Worm (Caenorhabditis elegans): Measurements from ENCODE around the gene F39F10.2.

The F39F10.2 gene

DNA sequence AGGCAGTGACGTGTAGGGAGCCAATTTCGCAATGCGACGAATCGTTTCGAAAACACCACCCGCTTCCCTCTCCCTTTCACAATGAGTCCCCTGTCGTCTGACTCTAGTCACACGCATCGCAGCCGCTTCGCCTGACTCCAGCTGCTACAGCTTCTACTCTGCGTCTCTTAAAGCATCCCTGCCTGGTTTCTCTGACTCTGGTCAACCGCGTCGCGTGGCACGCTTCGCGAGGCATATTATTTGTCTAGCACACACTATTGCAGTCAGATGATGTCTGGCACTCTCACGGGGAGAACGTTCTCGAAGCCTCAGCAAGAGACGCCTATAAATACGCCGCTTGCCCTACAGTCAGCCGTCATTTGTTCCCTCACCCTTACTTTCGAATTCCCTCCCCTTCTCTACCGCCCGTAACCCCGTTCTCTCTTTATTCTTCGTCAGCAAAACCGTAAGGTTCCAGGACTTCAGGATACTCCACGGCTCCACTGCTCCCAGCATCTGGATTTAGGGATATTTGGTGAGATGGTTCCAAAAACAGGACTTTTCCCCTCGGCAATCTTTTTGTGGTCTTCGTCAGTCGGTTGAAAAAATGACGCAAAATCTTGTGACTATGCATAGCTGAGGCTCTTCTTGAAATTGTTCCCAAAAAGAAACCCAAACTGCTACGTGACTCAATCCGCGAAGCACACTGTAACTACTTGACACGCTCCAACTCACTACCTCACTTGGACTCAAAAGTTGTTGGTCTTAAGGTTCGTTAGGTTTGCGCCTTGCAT is 35.1 kb downstream of the F39F10.2 start (continued):
- TF ChIP-seq tbx-2 (tag; optimal IDR thresholded peaks at IDR 0.05): peak; percentile 99
- peak; percentile 91 for TF ChIP-seq mep-1 (tag; optimal IDR thresholded peaks at IDR 0.05)
- peak; percentile 95 for TF ChIP-seq fos-1 (tag; optimal IDR thresholded peaks at IDR 0.05)
- peak; percentile 97 for TF ChIP-seq nhr-90 (tag; optimal IDR thresholded peaks at IDR 0.05; ENCODE audit: poor library complexity)
- TF ChIP-seq unc-62 (GFP tag; optimal IDR thresholded peaks at IDR 0.05): no peak
- TF ChIP-seq tlp-1 (tag; optimal IDR thresholded peaks at IDR 0.05): no peak
- peak; percentile 97 for TF ChIP-seq C16A3.4 (tag; optimal IDR thresholded peaks at IDR 0.05)

DNA sequence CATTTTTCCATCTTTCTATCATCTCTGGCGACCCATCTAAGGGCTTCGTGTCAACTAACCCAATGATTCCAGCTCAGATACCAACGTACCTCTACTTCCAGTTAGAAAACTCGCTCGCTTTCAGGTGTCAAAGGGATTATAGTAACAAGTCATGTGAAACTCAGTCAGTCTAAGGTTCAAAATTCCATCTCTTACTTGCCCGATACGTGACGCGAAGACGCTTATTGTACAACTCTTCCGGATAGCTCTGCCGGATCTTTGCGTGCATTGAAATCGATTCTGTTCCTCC is 35.6 kb downstream of the F39F10.2 start:
- no peak for TF ChIP-seq elt-2 (tag; optimal IDR thresholded peaks at IDR 0.05)
- TF ChIP-seq nhr-28 (tag; optimal IDR thresholded peaks at IDR 0.05): no peak
- TF ChIP-seq ceh-82 (tag; optimal IDR thresholded peaks at IDR 0.05): peak in 1 of 3 experiments; percentile 20
- no peak for TF ChIP-seq irx-1 (tag; optimal IDR thresholded peaks at IDR 0.05)
- peak; percentile 58 for TF ChIP-seq skn-1 (tag; optimal IDR thresholded peaks at IDR 0.05)

DNA sequence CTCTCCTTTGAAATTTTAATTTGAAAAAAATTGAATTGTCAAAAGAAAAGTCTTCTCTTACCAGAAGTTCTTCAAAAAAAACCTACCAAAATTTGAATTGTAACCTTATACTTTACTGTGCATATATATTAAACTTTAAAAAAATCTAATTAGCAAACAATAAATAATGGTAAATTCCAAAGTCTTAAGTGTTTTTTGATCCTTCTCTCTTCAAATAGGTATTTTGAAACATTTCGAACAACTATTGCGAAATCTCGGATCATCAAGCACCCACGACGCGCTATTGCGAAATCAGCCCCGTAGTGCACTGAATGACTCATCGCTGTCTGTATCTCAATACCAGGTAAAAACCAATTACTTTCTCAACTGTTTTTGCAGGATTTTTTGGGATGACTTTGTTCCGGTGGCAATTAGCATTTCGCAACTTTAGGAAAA is 36.0 kb downstream of the F39F10.2 start:
- peak; percentile 28 for TF ChIP-seq ceh-63 (GFP tag; optimal IDR thresholded peaks at IDR 0.05)
- TF ChIP-seq Y116A8C.19 (tag; optimal IDR thresholded peaks at IDR 0.05; ENCODE audit: borderline replicate concordance): no peak
- peak in 1 of 2 experiments; percentile 22 for TF ChIP-seq ztf-11 (tag; optimal IDR thresholded peaks at IDR 0.05)
- TF ChIP-seq ceh-82 (tag; optimal IDR thresholded peaks at IDR 0.05): peak; percentile 21 to 33 (median 21)
- peak; percentile 1 for TF ChIP-seq swsn-7 (tag; optimal IDR thresholded peaks at IDR 0.05)
- TF ChIP-seq fkh-8 (tag; optimal IDR thresholded peaks at IDR 0.05): peak; percentile 57
- TF ChIP-seq aly-2 (tag; optimal IDR thresholded peaks at IDR 0.05): peak; percentile 10
- TF ChIP-seq lin-13 (GFP tag; optimal IDR thresholded peaks at IDR 0.05): no peak
- TF ChIP-seq ceh-88 (GFP tag; IDR thresholded peaks at IDR 0.05): peak; percentile 15; the same call in 1 of the 2 replicates
- peak; percentile 47 for TF ChIP-seq pax-3 (tag; optimal IDR thresholded peaks at IDR 0.05)
- peak; percentile 46 for TF ChIP-seq nhr-237 (tag; optimal IDR thresholded peaks at IDR 0.05)
- TF ChIP-seq efl-1 (optimal IDR thresholded peaks at IDR 0.05): peak in 1 of 2 experiments; percentile 54
- TF ChIP-seq efl-1 (GFP tag; optimal IDR thresholded peaks at IDR 0.05 in 1 of 2): peak in 1 of 2 experiments; percentile 72
- no peak for TF ChIP-seq snu-23 (GFP tag; optimal IDR thresholded peaks at IDR 0.05)
- peak; percentile 94 for TF ChIP-seq zip-4 (GFP tag; optimal IDR thresholded peaks at IDR 0.05)
- TF ChIP-seq dpl-1 (GFP tag; optimal IDR thresholded peaks at IDR 0.05): peak in 2 of 3 experiments; percentile 2 to 25
- peak; percentile 3 for TF ChIP-seq nhr-20 (tag; optimal IDR thresholded peaks at IDR 0.05)
- no peak for TF ChIP-seq lin-15B (tag; optimal IDR thresholded peaks at IDR 0.05)
- TF ChIP-seq egl-27 (tag; optimal IDR thresholded peaks at IDR 0.05): peak in 1 of 2 experiments; percentile 50
- TF ChIP-seq nhr-19 (GFP tag; conservative IDR thresholded peaks at IDR 0.05): no peak
- peak; percentile 6 for TF ChIP-seq egl-13 (tag; optimal IDR thresholded peaks at IDR 0.05)
- peak; percentile 19 for TF ChIP-seq nhr-85 (tag)
- peak; percentile 69 for TF ChIP-seq rnt-1 (tag; optimal IDR thresholded peaks at IDR 0.05)
- TF ChIP-seq isw-1 (GFP tag; IDR thresholded peaks at IDR 0.05): peak; percentile 56
- peak; percentile 48 for TF ChIP-seq ztf-4 (tag; optimal IDR thresholded peaks at IDR 0.05)
- TF ChIP-seq pag-3 (tag; optimal IDR thresholded peaks at IDR 0.05; ENCODE audit: borderline replicate concordance, insufficient read depth): peak; percentile 63
- TF ChIP-seq mdl-1 (tag; optimal IDR thresholded peaks at IDR 0.05): peak in 1 of 2 experiments; percentile 62
- TF ChIP-seq ets-5 (GFP tag; IDR thresholded peaks at IDR 0.05): no peak
- TF ChIP-seq dsc-1 (tag; optimal IDR thresholded peaks at IDR 0.05): no peak
- no peak for TF ChIP-seq ceh-90 (tag; optimal IDR thresholded peaks at IDR 0.05)
- no peak for TF ChIP-seq alr-1 (tag; optimal IDR thresholded peaks at IDR 0.05; ENCODE audit: borderline replicate concordance)
- peak; percentile 79 for TF ChIP-seq jun-1 (tag; optimal IDR thresholded peaks at IDR 0.05)
- TF ChIP-seq mep-1 (tag; optimal IDR thresholded peaks at IDR 0.05): peak; percentile 71
- TF ChIP-seq blmp-1 (tag; optimal IDR thresholded peaks at IDR 0.05): peak; percentile 26
- TF ChIP-seq lin-35 (GFP tag; optimal IDR thresholded peaks at IDR 0.05): peak; percentile 39 to 44
- TF ChIP-seq skn-1 (tag; optimal IDR thresholded peaks at IDR 0.05): peak; percentile 76
- peak; percentile 47 for TF ChIP-seq nhr-47 (tag; optimal IDR thresholded peaks at IDR 0.05)
- TF ChIP-seq hpl-2 (GFP tag; optimal IDR thresholded peaks at IDR 0.05): peak; percentile 28
